Worm (Caenorhabditis elegans) whole organism, young adult: ENCODE measurements around the gene F27B10.1.

Experiments used
- C06A6.2 ChIP-seq: fragments of 200-800 bp; sonication (Bioruptor generic); conservative IDR thresholded peaks from 2 replicates; pipeline ENCODE4 v1.3.6; 2022; ENCODE audit warnings: missing genetic modification characterization, missing compliant biosample characterization
- F52B5.7 ChIP-seq: sonication (generic microtip); optimal IDR thresholded peaks from 2 replicates; lab custom pipeline; 2016; ENCODE audit warnings: mild to moderate bottlenecking, missing genetic modification characterization, missing compliant biosample characterization
- attf-6 ChIP-seq: fragments of 200-800 bp; sonication (Bioruptor generic); IDR thresholded peaks from 2 replicates; pipeline ENCODE4 v1.3.6; 2022; ENCODE audit warnings: missing genetic modification reagents, missing genetic modification characterization, missing compliant biosample characterization
- ekl-4 ChIP-seq: fragments of 200-800 bp; sonication (Bioruptor generic); IDR thresholded peaks from 2 replicates; pipeline ENCODE4 v1.3.6; 2022; ENCODE audit warnings: missing genetic modification reagents, missing genetic modification characterization, missing compliant biosample characterization
- zfh-2 ChIP-seq: fragments of 200-800 bp; sonication (Bioruptor generic); conservative IDR thresholded peaks from 2 replicates; pipeline ENCODE4 v1.3.6; 2022; ENCODE audit warnings: missing genetic modification reagents, missing genetic modification characterization, missing compliant biosample characterization

DNA sequence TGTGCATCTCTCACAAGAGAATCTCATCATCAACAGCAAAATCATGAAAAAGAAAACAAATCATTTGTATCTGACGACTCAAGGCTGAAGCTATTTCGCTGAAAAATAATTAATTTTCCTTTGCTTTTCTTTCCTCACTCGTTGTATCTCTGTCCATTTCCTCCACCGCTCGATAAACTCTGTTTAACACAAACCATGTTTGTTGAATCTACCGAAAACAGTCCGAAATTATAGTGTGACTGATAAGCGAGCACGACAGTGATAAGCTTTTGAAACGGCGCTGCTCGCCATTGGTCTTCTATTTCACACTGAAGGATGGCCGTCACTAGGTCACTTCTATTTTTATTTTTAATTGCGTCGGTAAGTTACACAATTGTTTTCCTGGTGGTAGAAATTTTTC is 3.2 kb downstream of the F27B10.1 start, which contains the start of gene npa-1:
- TF ChIP-seq zfh-2 (GFP tag; lab: Robert Waterston, UW) (no peak), attf-6 (GFP tag; lab: Robert Waterston, UW) (no peak), ekl-4 (GFP tag; lab: Robert Waterston, UW) (no peak), C06A6.2 (GFP tag; lab: Robert Waterston, UW) (no peak), F52B5.7 (tag; lab: Kevin White, UChicago) (no peak)
